Worm (Caenorhabditis elegans): ENCODE results near the gene ZK546.2.

- TF ChIP-seq tab-1 (GFP tag; IDR thresholded peaks at IDR 0.05) (no peak), T22C8.4 (GFP tag; IDR thresholded peaks at IDR 0.05) (peak; percentile 80), ztf-29 (GFP tag; IDR thresholded peaks at IDR 0.05) (no peak), med-1 (GFP tag; optimal IDR thresholded peaks at IDR 0.05; ENCODE audit: insufficient read depth) (no peak), flt-1 (GFP tag; IDR thresholded peaks at IDR 0.05) (no peak), klf-2 (GFP tag; conservative IDR thresholded peaks at IDR 0.05) (no peak)
These were observed 43.8 kb upstream of the ZK546.2 start, which contains the start of gene R05F9.9 for ce11 chrII:4902035-4902434.

Measured in whole organism, midembryonic.